Worm (Caenorhabditis elegans) whole organism, young adult: Measurements from ENCODE around the gene enol-1.
A peak's percentile ranks its signal among the peaks of the same experiment; 100 is the strongest.

Experiments
- F52B5.7 ChIP-seq: sonication (generic microtip); optimal IDR thresholded peaks from 2 replicates; lab custom pipeline; 2016; ENCODE audit warnings: mild to moderate bottlenecking, missing genetic modification characterization, missing compliant biosample characterization
- F55B11.4 ChIP-seq: sonication (generic microtip); optimal IDR thresholded peaks from 2 replicates; lab custom pipeline; 2016; ENCODE audit warnings: missing compliant biosample characterization, missing genetic modification characterization, borderline replicate concordance; ENCODE audit not compliant: insufficient read depth
- F57A8.1 ChIP-seq: fragments of 200-800 bp; sonication (Bioruptor generic); optimal IDR thresholded peaks from 2 replicates; lab custom pipeline; 2018; ENCODE audit warnings: mild to moderate bottlenecking, missing genetic modification characterization, moderate library complexity, missing compliant biosample characterization
- T07F8.4 ChIP-seq: sonication (generic microtip); optimal IDR thresholded peaks from 2 replicates; lab custom pipeline; 2016; ENCODE audit warnings: mild to moderate bottlenecking, missing genetic modification characterization, moderate library complexity, missing compliant biosample characterization
- T26A5.8 ChIP-seq: sonication (generic microtip); optimal IDR thresholded peaks from 2 replicates; lab custom pipeline; 2016; ENCODE audit warnings: missing genetic modification characterization, missing compliant biosample characterization
- Y53F4B.3 ChIP-seq: fragments of 200-800 bp; sonication (Bioruptor generic); IDR thresholded peaks from 2 replicates; pipeline ENCODE4 v1.3.6; 2022; ENCODE audit warnings: missing genetic modification reagents, missing genetic modification characterization, missing compliant biosample characterization
- ZK185.1 ChIP-seq: sonication (generic microtip); optimal IDR thresholded peaks from 2 replicates; lab custom pipeline; 2016; ENCODE audit warnings: mild to moderate bottlenecking, missing genetic modification characterization, missing compliant biosample characterization; ENCODE audit not compliant: poor library complexity, severe bottlenecking
- akir-1 ChIP-seq: fragments of 200-800 bp; sonication (Bioruptor generic); optimal IDR thresholded peaks from 2 replicates; lab custom pipeline; 2018; ENCODE audit warnings: mild to moderate bottlenecking, missing genetic modification characterization, moderate library complexity, missing compliant biosample characterization
- aptf-2 ChIP-seq: fragments of 200-800 bp; sonication (Bioruptor generic); conservative IDR thresholded peaks from 2 replicates; pipeline ENCODE4 v1.3.6; 2022; ENCODE audit warnings: missing genetic modification reagents, missing genetic modification characterization, missing compliant biosample characterization
- bed-2 ChIP-seq: fragments of 200-800 bp; sonication (Bioruptor generic); IDR thresholded peaks from 2 replicates; pipeline ENCODE4 v1.3.6; 2022; ENCODE audit warnings: missing genetic modification reagents, missing genetic modification characterization, missing compliant biosample characterization
- ceh-40 ChIP-seq: fragments of 200-800 bp; sonication (Bioruptor generic); IDR thresholded peaks from 2 replicates; pipeline ENCODE4 v1.3.6; 2022; ENCODE audit warnings: missing genetic modification characterization, missing compliant biosample characterization
- ceh-91 ChIP-seq: fragments of 200-800 bp; sonication (Bioruptor generic); IDR thresholded peaks from 2 replicates; pipeline ENCODE4 v1.3.6; 2022; ENCODE audit warnings: missing genetic modification reagents, missing genetic modification characterization, missing compliant biosample characterization
- chd-7 ChIP-seq: sonication (generic microtip); optimal IDR thresholded peaks from 2 replicates; lab custom pipeline; 2016; ENCODE audit warnings: mild to moderate bottlenecking, missing genetic modification characterization, moderate library complexity, missing compliant biosample characterization
- die-1 ChIP-seq: sonication (generic microtip); optimal IDR thresholded peaks from 2 replicates; lab custom pipeline; 2016; ENCODE audit warnings: missing genotype, mild to moderate bottlenecking, missing genetic modification characterization, missing compliant biosample characterization
- dox-1 ChIP-seq: fragments of 200-800 bp; sonication (Bioruptor generic); IDR thresholded peaks from 2 replicates; pipeline ENCODE4 v1.3.6; 2022; ENCODE audit warnings: missing genetic modification reagents, missing genetic modification characterization, missing compliant biosample characterization
- egl-18 ChIP-seq: fragments of 200-800 bp; sonication (Bioruptor generic); IDR thresholded peaks from 2 replicates; pipeline ENCODE4 v1.3.6; 2022; ENCODE audit warnings: missing genetic modification reagents, missing genetic modification characterization, missing compliant biosample characterization
- fkh-3 ChIP-seq: sonication (generic microtip); optimal IDR thresholded peaks from 2 replicates; lab custom pipeline; 2016; ENCODE audit warnings: mild to moderate bottlenecking, missing genetic modification characterization, missing compliant biosample characterization
- hmg-1.2 ChIP-seq: fragments of 200-800 bp; sonication (Bioruptor generic); IDR thresholded peaks from 2 replicates; pipeline ENCODE4 v1.3.6; 2022; ENCODE audit warnings: missing genetic modification reagents, missing genetic modification characterization, missing compliant biosample characterization
- hmg-20 ChIP-seq: fragments of 200-800 bp; sonication (Bioruptor generic); IDR thresholded peaks from 2 replicates; pipeline ENCODE4 v1.3.6; 2022; ENCODE audit warnings: missing genetic modification reagents, missing genetic modification characterization, missing compliant biosample characterization
- hsf-1 ChIP-seq: fragments of 200-800 bp; sonication (Bioruptor generic); IDR thresholded peaks from 2 replicates; pipeline ENCODE4 v1.3.6; 2022; ENCODE audit warnings: missing genetic modification reagents, missing genetic modification characterization, missing compliant biosample characterization
- lag-1 ChIP-seq: fragments of 200-800 bp; sonication (Bioruptor generic); IDR thresholded peaks from 2 replicates; pipeline ENCODE4 v1.3.6; 2022; ENCODE audit warnings: missing genetic modification reagents, missing genetic modification characterization, missing compliant biosample characterization
- lin-54 ChIP-seq: fragments of 200-800 bp; sonication (Bioruptor generic); optimal IDR thresholded peaks from 2 replicates; lab custom pipeline; 2018; ENCODE audit warnings: mild to moderate bottlenecking, missing genetic modification characterization, missing compliant biosample characterization
- lsl-1 ChIP-seq: fragments of 200-800 bp; sonication (Bioruptor generic); optimal IDR thresholded peaks from 2 replicates; lab custom pipeline; 2018; ENCODE audit warnings: mild to moderate bottlenecking, missing genetic modification characterization, moderate library complexity, missing compliant biosample characterization
- madf-10 ChIP-seq: sonication (generic microtip); optimal IDR thresholded peaks from 2 replicates; lab custom pipeline; 2016; ENCODE audit warnings: mild to moderate bottlenecking, missing genetic modification characterization, missing compliant biosample characterization
- madf-6 ChIP-seq: fragments of 200-800 bp; sonication (Bioruptor generic); IDR thresholded peaks from 2 replicates; pipeline ENCODE4 v1.3.6; 2022; ENCODE audit warnings: missing genetic modification reagents, missing genetic modification characterization, missing compliant biosample characterization
- mel-28 ChIP-seq: sonication (generic microtip); optimal IDR thresholded peaks from 2 replicates; lab custom pipeline; 2016; ENCODE audit warnings: borderline replicate concordance, mild to moderate bottlenecking, missing genetic modification characterization, missing compliant biosample characterization
- mes-4 ChIP-seq: sonication (generic microtip); optimal IDR thresholded peaks from 2 replicates; lab custom pipeline; 2016; ENCODE audit warnings: missing genotype, missing genetic modification characterization, missing compliant biosample characterization
- nfya-1 ChIP-seq: sonication (generic microtip); optimal IDR thresholded peaks from 2 replicates; lab custom pipeline; 2017; ENCODE audit warnings: antibody characterized with exemption, missing compliant biosample characterization, missing genetic modification characterization, borderline replicate concordance; ENCODE audit not compliant: insufficient read depth
- nfya-2 ChIP-seq: fragments of 200-800 bp; sonication (Bioruptor generic); IDR thresholded peaks from 2 replicates; pipeline ENCODE4 v1.3.6; 2022; ENCODE audit warnings: missing genetic modification reagents, missing genetic modification characterization, missing compliant biosample characterization
- nfyb-1 ChIP-seq: fragments of 200-800 bp; sonication (Bioruptor generic); IDR thresholded peaks from 2 replicates; pipeline ENCODE4 v1.3.6; 2022; ENCODE audit warnings: missing genetic modification reagents, missing genetic modification characterization, missing compliant biosample characterization
- nhr-80 ChIP-seq: sonication (generic microtip); optimal IDR thresholded peaks from 2 replicates; lab custom pipeline; 2016; ENCODE audit warnings: missing genetic modification characterization, missing compliant biosample characterization
- nhr-90 ChIP-seq: sonication (generic microtip); optimal IDR thresholded peaks from 2 replicates; lab custom pipeline; 2016; ENCODE audit warnings: missing genotype, mild to moderate bottlenecking, missing genetic modification characterization, missing compliant biosample characterization
- pha-4 ChIP-seq: fragments of 150-350 bp; sonication (generic microtip); optimal IDR thresholded peaks from 2 replicates; lab custom pipeline; 2014; ENCODE audit warnings: missing biosample characterization, missing genetic modification reagents, missing genetic modification characterization
- snpc-4 ChIP-seq, 5 experiments: fragments of 150-350 bp in 1 of 5; sonication (generic microtip) in 4 of 5; optimal IDR thresholded peaks; 2 replicates each; lab custom pipeline; 2014 to 2018; ENCODE audit warnings: missing genetic modification characterization in 5 of 5, missing biosample characterization in 3 of 5, antibody characterized with exemption in 2 of 5, mild to moderate bottlenecking in 2 of 5, missing compliant biosample characterization in 2 of 5, missing genotype in 2 of 5, moderate library complexity in 2 of 5, missing genetic modification reagents in 1 of 5
- tbx-9 ChIP-seq: sonication (generic microtip); optimal IDR thresholded peaks from 2 replicates; lab custom pipeline; 2016; ENCODE audit warnings: borderline replicate concordance, missing genetic modification characterization, inconsistent platforms, missing compliant biosample characterization
- ztf-18 ChIP-seq: sonication (generic microtip); optimal IDR thresholded peaks from 2 replicates; lab custom pipeline; 2016; ENCODE audit warnings: missing genotype, mild to moderate bottlenecking, missing genetic modification characterization, missing compliant biosample characterization
- ztf-22 ChIP-seq: fragments of 200-800 bp; sonication (Bioruptor generic); optimal IDR thresholded peaks from 2 replicates; lab custom pipeline; 2018; ENCODE audit warnings: mild to moderate bottlenecking, missing genetic modification characterization, moderate library complexity, missing compliant biosample characterization
- ztf-26 ChIP-seq: sonication (generic microtip); optimal IDR thresholded peaks from 2 replicates; lab custom pipeline; 2017; ENCODE audit warnings: missing genetic modification characterization, missing compliant biosample characterization
- ztf-28 ChIP-seq: fragments of 200-800 bp; sonication (Bioruptor generic); IDR thresholded peaks from 2 replicates; pipeline ENCODE4 v1.3.6; 2022; ENCODE audit warnings: missing genetic modification reagents, missing genetic modification characterization, missing compliant biosample characterization
- ztf-3 ChIP-seq: fragments of 200-800 bp; sonication (Bioruptor generic); optimal IDR thresholded peaks from 2 replicates; lab custom pipeline; 2018; ENCODE audit warnings: mild to moderate bottlenecking, missing genetic modification characterization, missing compliant biosample characterization
- ztf-6 ChIP-seq: fragments of 200-800 bp; sonication (Bioruptor generic); IDR thresholded peaks from 2 replicates; pipeline ENCODE4 v1.3.6; 2022; ENCODE audit warnings: missing genetic modification reagents, missing genetic modification characterization, missing compliant biosample characterization

Gene enol-1

DNA sequence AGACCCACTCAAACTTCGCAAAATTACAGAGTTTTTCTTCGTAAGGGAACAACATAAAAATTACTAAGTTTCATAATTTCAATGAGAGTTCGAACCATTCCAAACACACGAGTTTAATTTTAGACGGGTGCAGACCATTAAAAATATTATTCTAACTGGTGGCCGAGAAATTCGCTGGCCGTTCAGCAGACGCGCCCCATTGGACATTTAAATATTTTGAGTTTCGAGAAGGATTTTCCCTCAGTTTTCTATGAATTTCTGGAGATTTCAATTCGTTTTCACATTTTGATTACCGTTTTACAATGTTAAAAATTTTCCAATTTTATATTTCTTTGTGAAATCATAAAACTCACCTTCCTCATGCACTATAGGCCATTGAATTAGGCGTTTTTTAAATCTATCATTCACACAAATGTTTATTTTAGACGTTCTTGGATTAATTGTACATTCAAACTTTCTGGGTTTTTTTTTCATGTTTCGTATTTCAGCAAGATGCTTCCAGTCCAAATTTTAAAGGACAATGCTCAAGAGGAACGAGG is 3.5 kb upstream of the enol-1 start, which contains the start of gene cct-2 (continued):
- TF ChIP-seq nfya-1 (no peak), lin-54 (GFP tag; lab: Kevin White, UChicago) (peak; percentile 2), chd-7 (no peak), nhr-80 (peak; percentile 12), F57A8.1 (GFP tag; lab: Kevin White, UChicago) (no peak), hmg-1.2 (GFP tag; lab: Robert Waterston, UW) (peak; percentile 14; the same call in 1 of the 2 replicates), hmg-20 (no peak), die-1 (tag; lab: Kevin White, UChicago) (no peak), mel-28 (tag; lab: Kevin White, UChicago) (no peak), ztf-26 (tag; lab: Kevin White, UChicago) (no peak), hsf-1 (GFP tag; lab: Robert Waterston, UW) (peak; percentile 69; the same call in 1 of the 2 replicates), snpc-4 (GFP tag; optimal IDR thresholded peaks at IDR 0.05; lab: Kevin White, UChicago) (no peak), snpc-4 (tag; optimal IDR thresholded peaks at IDR 0.05; lab: Kevin White, UChicago) (peak in 1 of 4 experiments; percentile 59), mes-4 (tag; lab: Kevin White, UChicago) (no peak), egl-18 (GFP tag; lab: Robert Waterston, UW) (no peak), fkh-3 (no peak), pha-4 (tag; lab: Kevin White, UChicago) (no peak), tbx-9 (no peak), ztf-6 (GFP tag; lab: Robert Waterston, UW) (no peak), madf-10 (no peak), T07F8.4 (tag; lab: Kevin White, UChicago) (no peak), dox-1 (GFP tag; lab: Robert Waterston, UW) (no peak), ceh-40 (no peak), lsl-1 (GFP tag; lab: Kevin White, UChicago) (peak; percentile 1), ztf-3 (GFP tag; lab: Kevin White, UChicago) (no peak), ztf-18 (tag; lab: Kevin White, UChicago) (no peak), nfyb-1 (GFP tag; lab: Robert Waterston, UW) (no peak), F52B5.7 (tag; lab: Kevin White, UChicago) (no peak), F55B11.4 (tag; lab: Kevin White, UChicago) (no peak), madf-6 (GFP tag; lab: Robert Waterston, UW) (peak; percentile 32; the same call in 1 of the 2 replicates), bed-2 (no peak), akir-1 (GFP tag; lab: Kevin White, UChicago) (no peak), aptf-2 (GFP tag; lab: Robert Waterston, UW) (no peak), lag-1 (no peak), ceh-91 (GFP tag; lab: Robert Waterston, UW) (no peak), Y53F4B.3 (GFP tag; lab: Robert Waterston, UW) (no peak), T26A5.8 (tag; lab: Kevin White, UChicago) (no peak), ztf-28 (no peak), ztf-22 (GFP tag; lab: Kevin White, UChicago) (no peak), nfya-2 (GFP tag; lab: Robert Waterston, UW) (no peak), ZK185.1 (tag; lab: Kevin White, UChicago) (peak; percentile 59), nhr-90 (tag; lab: Kevin White, UChicago) (no peak)
